Fruit fly (Drosophila melanogaster) whole organism, embryonic: Measurements from ENCODE around the gene CG17028.
A peak's percentile ranks its signal among the peaks of the same experiment; 100 is the strongest.

ENCODE experiments used
- Asciz ChIP-seq: fragments of 200-800 bp; sonication (Bioruptor generic); optimal IDR thresholded peaks from 2 replicates; lab custom pipeline; 2017; ENCODE audit warnings: missing biosample characterization, mild to moderate bottlenecking, missing genetic modification characterization, missing genetic modification reagents
- Atf6 ChIP-seq: fragments of 200-800 bp; sonication (Bioruptor generic); IDR thresholded peaks from 2 replicates; pipeline ENCODE4 v1.3.6; 2022; ENCODE audit warnings: missing biosample characterization, missing genetic modification characterization
- B-H1 ChIP-seq: fragments of 200-800 bp; sonication (Bioruptor generic); IDR thresholded peaks from 3 replicates; pipeline ENCODE4 v1.3.6; 2022; ENCODE audit warnings: missing biosample characterization, missing genetic modification characterization
- CG1233 ChIP-seq: fragments of 200-800 bp; sonication (Bioruptor generic); optimal IDR thresholded peaks from 4 replicates; lab custom pipeline; 2018; ENCODE audit warnings: missing biosample characterization, mild to moderate bottlenecking, missing genetic modification characterization
- CG12769 ChIP-seq: fragments of 200-800 bp; sonication (Bioruptor generic); optimal IDR thresholded peaks from 2 replicates; lab custom pipeline; 2019; ENCODE audit warnings: missing biosample characterization, mild to moderate bottlenecking, missing genetic modification characterization, moderate library complexity
- CG1792 ChIP-seq: fragments of 200-800 bp; sonication (Bioruptor generic); optimal IDR thresholded peaks from 2 replicates; lab custom pipeline; 2016; ENCODE audit warnings: missing biosample characterization, missing genetic modification characterization
- CG18619 ChIP-seq: fragments of 200-800 bp; sonication (Bioruptor generic); optimal IDR thresholded peaks from 3 replicates; lab custom pipeline; 2017; ENCODE audit warnings: missing biosample characterization, mild to moderate bottlenecking, missing genetic modification characterization
- CG2712 ChIP-seq: fragments of 200-800 bp; optimal IDR thresholded peaks from 3 replicates; lab custom pipeline; 2019; ENCODE audit warnings: missing biosample characterization, mild to moderate bottlenecking, missing genetic modification characterization, moderate library complexity
- CG2875 ChIP-seq: fragments of 200-800 bp; sonication (Bioruptor generic); optimal IDR thresholded peaks from 2 replicates; lab custom pipeline; 2017; ENCODE audit warnings: missing biosample characterization, mild to moderate bottlenecking, missing genetic modification characterization, missing genetic modification reagents
- CG30020 ChIP-seq: fragments of 200-800 bp; optimal IDR thresholded peaks from 2 replicates; lab custom pipeline; 2019; ENCODE audit warnings: missing biosample characterization, mild to moderate bottlenecking, missing genetic modification characterization, moderate library complexity
- CG32767 ChIP-seq: fragments of 200-800 bp; sonication (Bioruptor generic); IDR thresholded peaks from 2 replicates; pipeline ENCODE4 v1.3.6; 2022; ENCODE audit warnings: missing biosample characterization, missing genetic modification characterization
- CG4328 ChIP-seq: fragments of 200-800 bp; sonication (Bioruptor generic); optimal IDR thresholded peaks from 3 replicates; lab custom pipeline; 2017; ENCODE audit warnings: missing biosample characterization, missing genetic modification reagents, missing genetic modification characterization
- CG6175 ChIP-seq: fragments of 200-800 bp; sonication (Bioruptor generic); IDR thresholded peaks from 3 replicates; pipeline ENCODE4 v1.3.6; 2022; ENCODE audit warnings: missing biosample characterization, missing genetic modification characterization
- CG6765 ChIP-seq: fragments of 200-800 bp; sonication (Bioruptor generic); optimal IDR thresholded peaks from 3 replicates; lab custom pipeline; 2017; ENCODE audit warnings: missing biosample characterization, mild to moderate bottlenecking, missing genetic modification characterization
- D19B ChIP-seq: fragments of 200-800 bp; sonication (Bioruptor generic); optimal IDR thresholded peaks from 2 replicates; lab custom pipeline; 2017; ENCODE audit warnings: missing biosample characterization, mild to moderate bottlenecking, missing genetic modification characterization
- Dad ChIP-seq: fragments of 200-800 bp; sonication (Bioruptor generic); optimal IDR thresholded peaks from 3 replicates; lab custom pipeline; 2016; ENCODE audit warnings: missing biosample characterization, missing genetic modification characterization
- Fer1 ChIP-seq: fragments of 200-800 bp; sonication (Bioruptor generic); optimal IDR thresholded peaks from 2 replicates; lab custom pipeline; 2017; ENCODE audit warnings: missing biosample characterization, mild to moderate bottlenecking, missing genetic modification characterization
- Fer3 ChIP-seq: fragments of 200-800 bp; sonication (Bioruptor generic); optimal IDR thresholded peaks from 2 replicates; lab custom pipeline; 2018; ENCODE audit warnings: missing biosample characterization, mild to moderate bottlenecking, missing genetic modification characterization, moderate library complexity
- HLH54F ChIP-seq: fragments of 200-800 bp; sonication (Bioruptor generic); optimal IDR thresholded peaks from 3 replicates; lab custom pipeline; 2016; ENCODE audit warnings: missing biosample characterization, missing genetic modification characterization
- Hmr ChIP-seq: fragments of 200-800 bp; sonication (Bioruptor generic); optimal IDR thresholded peaks from 3 replicates; lab custom pipeline; 2017; ENCODE audit warnings: mild to moderate bottlenecking, missing biosample characterization, missing genetic modification reagents, missing genetic modification characterization
- Kr ChIP-seq: fragments of 200-800 bp; sonication (Bioruptor generic); optimal IDR thresholded peaks from 2 replicates; lab custom pipeline; 2017; ENCODE audit warnings: missing biosample characterization, mild to moderate bottlenecking, missing genetic modification characterization
- Lpt ChIP-seq: fragments of >200 bp; optimal IDR thresholded peaks from 2 replicates; lab custom pipeline; 2018; ENCODE audit warnings: missing biosample characterization, missing genetic modification characterization
- MESR4 ChIP-seq: fragments of 200-800 bp; sonication (Bioruptor generic); optimal IDR thresholded peaks from 2 replicates; lab custom pipeline; 2018; ENCODE audit warnings: missing biosample characterization, mild to moderate bottlenecking, missing genetic modification characterization, moderate library complexity
- Mad ChIP-seq: fragments of 200-800 bp; sonication (Bioruptor generic); optimal IDR thresholded peaks from 2 replicates; lab custom pipeline; 2016; ENCODE audit warnings: missing biosample characterization, missing genetic modification characterization
- Mrtf ChIP-seq: fragments of 200-800 bp; sonication (Bioruptor generic); IDR thresholded peaks from 3 replicates; pipeline ENCODE4 v1.3.6; 2022; ENCODE audit warnings: missing biosample characterization, missing genetic modification characterization
- NK7.1 ChIP-seq: fragments of 200-800 bp; sonication (Bioruptor generic); optimal IDR thresholded peaks from 3 replicates; lab custom pipeline; 2016; ENCODE audit warnings: missing biosample characterization, missing genetic modification characterization
- Opbp ChIP-seq: fragments of 200-800 bp; sonication (Bioruptor generic); IDR thresholded peaks from 3 replicates; pipeline ENCODE4 v1.3.6; 2022; ENCODE audit warnings: missing biosample characterization, missing genetic modification characterization; ENCODE audit not compliant: partially characterized antibody
- Trl ChIP-seq, 3 experiments: fragments of >200 bp in 2 of 3; fragments of 200-800 bp in 1 of 3; sonication (Bioruptor generic) in 1 of 3; optimal IDR thresholded peaks; 2 replicates in 1 of 3; 3 replicates in 2 of 3; lab custom pipeline; 2016 to 2017; ENCODE audit warnings: missing biosample characterization in 1 of 3, missing genetic modification characterization in 1 of 3
- ash1 ChIP-seq: fragments of 200-800 bp; sonication (Bioruptor generic); optimal IDR thresholded peaks from 2 replicates; lab custom pipeline; 2018; ENCODE audit warnings: missing biosample characterization, mild to moderate bottlenecking, missing genetic modification characterization
- bowl ChIP-seq: fragments of 200-800 bp; sonication (Bioruptor generic); IDR thresholded peaks from 2 replicates; pipeline ENCODE4 v1.3.6; 2022; ENCODE audit warnings: missing biosample characterization, missing genetic modification characterization
- cas ChIP-seq: fragments of 200-800 bp; sonication (Bioruptor generic); IDR thresholded peaks from 2 replicates; pipeline ENCODE4 v1.3.6; 2022; ENCODE audit warnings: missing biosample characterization, missing genetic modification characterization
- ci ChIP-seq: fragments of 200-800 bp; sonication (Bioruptor generic); IDR thresholded peaks from 3 replicates; pipeline ENCODE4 v1.3.6; 2022; ENCODE audit warnings: missing biosample characterization, missing genetic modification characterization
- disco-r ChIP-seq: fragments of 200-800 bp; sonication (Bioruptor generic); optimal IDR thresholded peaks from 2 replicates; lab custom pipeline; 2016; ENCODE audit warnings: missing biosample characterization, missing genetic modification characterization
- hkb ChIP-seq, 2 experiments: fragments of 200-800 bp in 1 of 2; fragments of >200 bp in 1 of 2; sonication (Bioruptor generic) in 1 of 2; IDR thresholded peaks in 1 of 2; optimal IDR thresholded peaks in 1 of 2; 2 replicates each; pipeline versions ENCODE4 v1.3.6 to Lab custom; 2017 to 2022; ENCODE audit warnings: missing biosample characterization in 1 of 2, missing genetic modification characterization in 1 of 2
- inv ChIP-seq: fragments of 200-800 bp; sonication (Bioruptor generic); IDR thresholded peaks from 2 replicates; pipeline ENCODE4 v1.3.6; 2022; ENCODE audit warnings: missing biosample characterization, missing genetic modification characterization; ENCODE audit not compliant: partially characterized antibody
- kay ChIP-seq: fragments of 200-800 bp; sonication (Bioruptor generic); optimal IDR thresholded peaks from 2 replicates; lab custom pipeline; 2016; ENCODE audit warnings: missing biosample characterization, missing genetic modification characterization
- lab ChIP-seq: fragments of 200-800 bp; sonication (Bioruptor generic); optimal IDR thresholded peaks from 3 replicates; lab custom pipeline; 2017; ENCODE audit warnings: missing biosample characterization, missing genetic modification characterization, mild to moderate bottlenecking, moderate library complexity, missing genetic modification reagents
- nom ChIP-seq: fragments of 200-800 bp; sonication (Bioruptor generic); optimal IDR thresholded peaks from 2 replicates; lab custom pipeline; 2017; ENCODE audit warnings: missing biosample characterization, missing genetic modification characterization, mild to moderate bottlenecking, moderate library complexity, missing genetic modification reagents
- psq ChIP-seq: fragments of 200-800 bp; sonication (Bioruptor generic); optimal IDR thresholded peaks from 2 replicates; lab custom pipeline; 2017; ENCODE audit warnings: missing biosample characterization, missing genetic modification characterization
- sens ChIP-seq: fragments of 200-800 bp; sonication (Bioruptor generic); peaks from one replicate; lab custom pipeline; 2016; ENCODE audit warnings: missing biosample characterization, missing genetic modification characterization
- sisA ChIP-seq: fragments of 200-800 bp; sonication (Bioruptor generic); IDR thresholded peaks from 2 replicates; pipeline ENCODE4 v1.3.6; 2022; ENCODE audit warnings: missing biosample characterization, missing genetic modification characterization
- so ChIP-seq: fragments of 200-800 bp; sonication (Bioruptor generic); IDR thresholded peaks from 3 replicates; pipeline ENCODE4 v1.3.6; 2022; ENCODE audit warnings: missing biosample characterization, missing genetic modification characterization
- zen ChIP-seq: fragments of 200-800 bp; sonication (Bioruptor generic); optimal IDR thresholded peaks from 3 replicates; lab custom pipeline; 2018; ENCODE audit warnings: missing biosample characterization, mild to moderate bottlenecking, missing genetic modification characterization, moderate library complexity

The CG17028 gene

DNA sequence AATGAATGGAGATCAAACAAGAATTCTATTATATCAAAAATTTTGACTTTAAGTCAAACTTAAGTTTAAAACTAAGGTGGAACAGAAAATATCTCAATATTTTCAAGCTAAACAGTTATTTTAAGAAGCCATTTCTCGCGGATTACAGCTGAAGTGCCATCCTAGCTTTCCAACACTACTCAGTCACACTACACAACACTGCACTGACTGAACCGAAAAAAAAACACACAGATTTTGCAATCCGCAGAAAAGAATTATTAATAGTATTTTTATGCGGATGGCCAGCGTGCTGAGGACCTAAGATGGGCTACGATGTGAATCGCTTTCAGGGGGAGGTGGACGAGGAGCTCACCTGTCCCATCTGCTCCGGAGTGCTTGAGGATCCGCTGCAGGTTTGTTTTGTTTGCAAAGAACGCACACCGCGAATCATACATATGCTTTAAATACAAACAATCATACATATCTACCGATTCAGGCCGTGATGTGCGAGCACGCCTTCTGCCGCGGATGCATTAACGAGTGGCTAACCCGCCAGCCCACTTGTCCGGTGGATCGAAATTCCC lies 21.8 kb upstream of the CG17028 start, which contains the start of gene elgi (continued):
- TF ChIP-seq HLH54F (GFP tag; lab: Kevin White, UChicago) (peak; percentile 67), CG1233 (GFP tag; lab: Kevin White, UChicago) (peak; percentile 50), nom (GFP tag; lab: Kevin White, UChicago) (peak; percentile 31), Mrtf (GFP tag; lab: Robert Waterston, UW) (no peak), disco-r (GFP tag; lab: Kevin White, UChicago) (peak; percentile 22), bowl (no peak), Opbp (GFP tag; lab: Robert Waterston, UW) (0 out of 3 replicates have a peak, but pooled peaks have one; percentile 18), zen (peak; percentile 12), CG18619 (GFP tag; lab: Kevin White, UChicago) (peak; percentile 39), Kr (GFP tag; lab: Kevin White, UChicago) (no peak), B-H1 (peak; percentile 24; the same call in 1 of the 3 replicates), Fer3 (tag; lab: Kevin White, UChicago) (peak; percentile 26), Hmr (GFP tag; lab: Kevin White, UChicago) (peak; percentile 57), CG2875 (GFP tag; lab: Kevin White, UChicago) (peak; percentile 11), MESR4 (GFP tag; lab: Kevin White, UChicago) (peak; percentile 72), Lpt (GFP tag; lab: Kevin White, UChicago) (no peak), Fer1 (GFP tag; lab: Kevin White, UChicago) (peak; percentile 52), CG6175 (GFP tag; lab: Robert Waterston, UW) (0 out of 3 replicates have a peak, but pooled peaks have one; percentile 7), sisA (GFP tag; lab: Robert Waterston, UW) (0 out of 2 replicates have a peak, but pooled peaks have one; percentile 25), CG2712 (tag; lab: Kevin White, UChicago) (peak; percentile 37), Dad (GFP tag; lab: Kevin White, UChicago) (peak; percentile 43), CG32767 (GFP tag; lab: Robert Waterston, UW) (0 out of 2 replicates have a peak, but pooled peaks have one; percentile 17), D19B (GFP tag; lab: Kevin White, UChicago) (no peak), CG1792 (GFP tag; lab: Kevin White, UChicago) (peak; percentile 64), Asciz (GFP tag; lab: Kevin White, UChicago) (no peak), hkb (optimal IDR thresholded peaks at IDR 0.05; lab: Kevin White, UChicago) (no peak), hkb (GFP tag; IDR thresholded peaks at IDR 0.05; lab: Robert Waterston, UW) (peak; percentile 36; the same call in 1 of the 2 replicates), kay (no peak), Mad (GFP tag; lab: Kevin White, UChicago) (peak; percentile 9), psq (GFP tag; lab: Kevin White, UChicago) (no peak), CG6765 (peak; percentile 27), Trl (optimal IDR thresholded peaks at IDR 0.05; lab: Kevin White, UChicago) (no peak), Trl (GFP tag; optimal IDR thresholded peaks at IDR 0.05; lab: Kevin White, UChicago) (peak; percentile 71), so (GFP tag; lab: Robert Waterston, UW) (no peak), CG12769 (tag; lab: Kevin White, UChicago) (peak; percentile 58), lab (GFP tag; lab: Kevin White, UChicago) (peak; percentile 73), CG4328 (GFP tag; lab: Kevin White, UChicago) (peak; percentile 24), ci (GFP tag; lab: Robert Waterston, UW) (peak; percentile 64; the same call in 2 of the 3 replicates), sens (GFP tag; lab: Kevin White, UChicago) (no peak), ash1 (GFP tag; lab: Kevin White, UChicago) (no peak), cas (GFP tag; lab: Robert Waterston, UW) (0 out of 2 replicates have a peak, but pooled peaks have one; percentile 23), CG30020 (peak; percentile 24), NK7.1 (no peak), Atf6 (GFP tag; lab: Robert Waterston, UW) (peak; percentile 28; the same call in 1 of the 2 replicates), inv (GFP tag; lab: Robert Waterston, UW) (no peak)
